Worm (Caenorhabditis elegans) whole organism, L2 larva: ENCODE measurements around the gene F18H3.4.

Experiments used
- C34F6.9 ChIP-seq: fragments of 150-350 bp; optimal IDR thresholded peaks from 2 replicates; lab custom pipeline; 2014; ENCODE audit warnings: missing biosample characterization, missing genetic modification characterization
- F13H6.1 ChIP-seq: sonication (generic microtip); optimal IDR thresholded peaks from 2 replicates; lab custom pipeline; 2016; ENCODE audit warnings: missing genetic modification characterization, missing compliant biosample characterization
- R02D3.7 ChIP-seq: fragments of 150-350 bp; optimal IDR thresholded peaks from 2 replicates; lab custom pipeline; 2014; ENCODE audit warnings: missing biosample characterization, missing genetic modification characterization
- Y55F3AM.14 ChIP-seq: fragments of 200-800 bp; sonication (Bioruptor generic); optimal IDR thresholded peaks from 2 replicates; lab custom pipeline; 2018; ENCODE audit warnings: mild to moderate bottlenecking, missing genetic modification characterization, missing compliant biosample characterization
- ZK546.5 ChIP-seq: sonication (generic microtip); optimal IDR thresholded peaks from 2 replicates; lab custom pipeline; 2017; ENCODE audit warnings: missing biosample characterization, missing genetic modification characterization
- alr-1 ChIP-seq: fragments of 150-350 bp; optimal IDR thresholded peaks from 2 replicates; lab custom pipeline; 2014; ENCODE audit warnings: missing biosample characterization, missing genetic modification characterization
- aly-2 ChIP-seq: fragments of 150-350 bp; optimal IDR thresholded peaks from 2 replicates; lab custom pipeline; 2014; ENCODE audit warnings: missing biosample characterization, missing genetic modification characterization
- ama-1 ChIP-seq: fragments of 150-350 bp; optimal IDR thresholded peaks from 2 replicates; lab custom pipeline; 2018; ENCODE audit warnings: inconsistent platforms
- ceh-82 ChIP-seq: fragments of 150-350 bp; optimal IDR thresholded peaks from 2 replicates; lab custom pipeline; 2014; ENCODE audit warnings: missing biosample characterization, missing genetic modification characterization
- crh-2 ChIP-seq: sonication (generic microtip); optimal IDR thresholded peaks from 2 replicates; lab custom pipeline; 2017; ENCODE audit warnings: missing biosample characterization, missing genetic modification characterization
- dmd-4 ChIP-seq: sonication (generic microtip); optimal IDR thresholded peaks from 2 replicates; lab custom pipeline; 2017; ENCODE audit warnings: missing biosample characterization, missing genetic modification characterization
- egl-27 ChIP-seq: sonication (generic microtip); optimal IDR thresholded peaks from 3 replicates; lab custom pipeline; 2017; ENCODE audit warnings: missing biosample characterization, missing genetic modification reagents, missing genetic modification characterization
- elt-1 ChIP-seq: fragments of 150-350 bp; optimal IDR thresholded peaks from 2 replicates; lab custom pipeline; 2014; ENCODE audit warnings: missing biosample characterization, missing genetic modification characterization
- lin-11 ChIP-seq: fragments of 150-350 bp; sonication (generic microtip); optimal IDR thresholded peaks from 2 replicates; lab custom pipeline; 2014; ENCODE audit warnings: missing biosample characterization, missing genetic modification characterization, inconsistent platforms, mixed read lengths
- lin-13 ChIP-seq: fragments of 150-350 bp; optimal IDR thresholded peaks from 2 replicates; lab custom pipeline; 2014; ENCODE audit warnings: missing biosample characterization, missing genetic modification reagents, missing genetic modification characterization
- lin-39 ChIP-seq: fragments of 150-350 bp; optimal IDR thresholded peaks from 2 replicates; lab custom pipeline; 2014; ENCODE audit warnings: missing biosample characterization, missing genetic modification reagents, missing genetic modification characterization
- lsy-2 ChIP-seq, 2 experiments: fragments of 150-350 bp in 1 of 2; sonication (generic microtip) in 1 of 2; optimal IDR thresholded peaks; 2 replicates each; lab custom pipeline; 2014 to 2017; ENCODE audit warnings: missing biosample characterization in 2 of 2, missing genetic modification characterization in 2 of 2
- mab-5 ChIP-seq: fragments of 150-350 bp; optimal IDR thresholded peaks from 2 replicates; lab custom pipeline; 2014; ENCODE audit warnings: missing biosample characterization, missing genetic modification characterization
- mbf-1 ChIP-seq: sonication (generic microtip); optimal IDR thresholded peaks from 2 replicates; lab custom pipeline; 2017; ENCODE audit warnings: missing biosample characterization, missing genetic modification characterization
- mdl-1 ChIP-seq, 2 experiments: fragments of 150-350 bp in 1 of 2; sonication (generic microtip) in 1 of 2; optimal IDR thresholded peaks; 2 replicates each; lab custom pipeline; 2017; ENCODE audit warnings: missing biosample characterization in 2 of 2, missing genetic modification characterization in 2 of 2
- nhr-10 ChIP-seq: sonication (generic microtip); optimal IDR thresholded peaks from 2 replicates; lab custom pipeline; 2017; ENCODE audit warnings: missing biosample characterization, missing genetic modification characterization
- nhr-11 ChIP-seq: fragments of 150-350 bp; optimal IDR thresholded peaks from 2 replicates; lab custom pipeline; 2014; ENCODE audit warnings: missing biosample characterization, missing genetic modification characterization
- nhr-12 ChIP-seq: fragments of 150-350 bp; optimal IDR thresholded peaks from 2 replicates; lab custom pipeline; 2014; ENCODE audit warnings: missing biosample characterization, missing genetic modification characterization
- nhr-129 ChIP-seq: fragments of 150-350 bp; optimal IDR thresholded peaks from 2 replicates; lab custom pipeline; 2014; ENCODE audit warnings: missing biosample characterization, missing genetic modification characterization
- nhr-21 ChIP-seq: fragments of 150-350 bp; optimal IDR thresholded peaks from 2 replicates; lab custom pipeline; 2014; ENCODE audit warnings: missing biosample characterization, missing genetic modification characterization
- nhr-23 ChIP-seq: fragments of 150-350 bp; optimal IDR thresholded peaks from 2 replicates; lab custom pipeline; 2014; ENCODE audit warnings: missing biosample characterization, missing genetic modification reagents, missing genetic modification characterization
- nhr-237 ChIP-seq: fragments of 150-350 bp; optimal IDR thresholded peaks from 2 replicates; lab custom pipeline; 2014; ENCODE audit warnings: missing biosample characterization, missing genetic modification characterization
- nhr-25 ChIP-seq: fragments of 150-350 bp; sonication (generic microtip); optimal IDR thresholded peaks from 3 replicates; lab custom pipeline; 2014; ENCODE audit warnings: missing biosample characterization, missing genetic modification characterization
- nhr-6 ChIP-seq: fragments of 150-350 bp; optimal IDR thresholded peaks from 2 replicates; lab custom pipeline; 2014; ENCODE audit warnings: missing biosample characterization, missing genetic modification characterization
- nhr-77 ChIP-seq: fragments of 150-350 bp; optimal IDR thresholded peaks from 2 replicates; lab custom pipeline; 2014; ENCODE audit warnings: missing biosample characterization, missing genetic modification characterization
- peb-1 ChIP-seq: fragments of 150-350 bp; optimal IDR thresholded peaks from 2 replicates; lab custom pipeline; 2014; ENCODE audit warnings: missing biosample characterization, missing genetic modification characterization
- sem-4 ChIP-seq: fragments of 150-350 bp; optimal IDR thresholded peaks from 2 replicates; lab custom pipeline; 2014; ENCODE audit warnings: missing biosample characterization, missing genetic modification reagents, missing genetic modification characterization
- skn-1 ChIP-seq: sonication (generic microtip); optimal IDR thresholded peaks from 2 replicates; lab custom pipeline; 2017; ENCODE audit warnings: missing biosample characterization, missing genetic modification characterization
- sma-3 ChIP-seq: sonication (generic microtip); optimal IDR thresholded peaks from 2 replicates; lab custom pipeline; 2016; ENCODE audit warnings: missing genetic modification reagents, missing genetic modification characterization, missing compliant biosample characterization
- sma-9 ChIP-seq, 2 experiments: fragments of 150-350 bp in 1 of 2; sonication (generic microtip) in 1 of 2; optimal IDR thresholded peaks; 2 replicates each; lab custom pipeline; 2014 to 2016; ENCODE audit warnings: missing genetic modification characterization in 2 of 2, mild to moderate bottlenecking in 1 of 2, missing biosample characterization in 1 of 2, missing compliant biosample characterization in 1 of 2, missing genetic modification reagents in 1 of 2, moderate library complexity in 1 of 2
- snpc-4 ChIP-seq: fragments of 150-350 bp; optimal IDR thresholded peaks from 2 replicates; lab custom pipeline; 2014; ENCODE audit warnings: missing biosample characterization, missing genetic modification characterization
- unc-39 ChIP-seq: fragments of 150-350 bp; optimal IDR thresholded peaks from 2 replicates; lab custom pipeline; 2014; ENCODE audit warnings: missing biosample characterization, missing genetic modification characterization
- unc-55 ChIP-seq: fragments of 150-350 bp; sonication (generic microtip); optimal IDR thresholded peaks from 3 replicates; lab custom pipeline; 2014; ENCODE audit warnings: missing biosample characterization, missing genetic modification reagents, missing genetic modification characterization
- unc-62 ChIP-seq: fragments of 150-350 bp; optimal IDR thresholded peaks from 2 replicates; lab custom pipeline; 2014; ENCODE audit warnings: missing biosample characterization, missing genetic modification reagents, missing genetic modification characterization
- zag-1 ChIP-seq: fragments of 150-350 bp; optimal IDR thresholded peaks from 2 replicates; lab custom pipeline; 2014; ENCODE audit warnings: missing biosample characterization, missing genetic modification characterization
- ztf-1 ChIP-seq: fragments of 200-800 bp; sonication (Bioruptor generic); conservative IDR thresholded peaks from 2 replicates; pipeline ENCODE4 v1.3.6; 2022; ENCODE audit warnings: missing genetic modification characterization, missing compliant biosample characterization
- ztf-11 ChIP-seq: sonication (generic microtip); optimal IDR thresholded peaks from 2 replicates; lab custom pipeline; 2017; ENCODE audit warnings: missing biosample characterization, missing genetic modification characterization
- ztf-4 ChIP-seq: fragments of 150-350 bp; optimal IDR thresholded peaks from 2 replicates; lab custom pipeline; 2014; ENCODE audit warnings: missing biosample characterization, missing genetic modification characterization

F18H3.4 gene

DNA sequence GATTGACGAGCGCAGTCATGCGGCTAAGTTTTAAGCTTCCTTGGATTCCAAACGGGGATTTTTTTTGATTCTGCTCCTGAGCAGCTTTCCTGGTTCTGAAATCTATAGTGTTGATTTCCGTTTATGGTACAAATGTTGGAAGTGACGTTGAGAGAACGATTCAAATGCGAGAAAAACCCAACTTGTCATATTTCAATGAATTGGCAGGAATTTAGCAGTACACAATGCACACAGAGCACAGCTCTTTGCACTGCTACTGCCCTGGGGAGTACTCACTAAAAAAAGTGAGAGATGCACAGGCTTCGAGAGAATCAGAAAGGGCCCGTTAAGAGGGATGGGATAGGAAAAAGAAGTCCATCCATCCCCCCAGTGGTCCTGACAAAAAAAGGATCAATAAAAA lies 28.3 kb upstream of the F18H3.4 start, which contains the start of gene sad-1:
TSS of gene sad-1 (minus strand) at position 101 of the 400 bp plus-strand sequence.
- TF ChIP-seq lin-39 (no peak), C34F6.9 (tag; lab: Kevin White, UChicago) (peak; percentile 26)

DNA sequence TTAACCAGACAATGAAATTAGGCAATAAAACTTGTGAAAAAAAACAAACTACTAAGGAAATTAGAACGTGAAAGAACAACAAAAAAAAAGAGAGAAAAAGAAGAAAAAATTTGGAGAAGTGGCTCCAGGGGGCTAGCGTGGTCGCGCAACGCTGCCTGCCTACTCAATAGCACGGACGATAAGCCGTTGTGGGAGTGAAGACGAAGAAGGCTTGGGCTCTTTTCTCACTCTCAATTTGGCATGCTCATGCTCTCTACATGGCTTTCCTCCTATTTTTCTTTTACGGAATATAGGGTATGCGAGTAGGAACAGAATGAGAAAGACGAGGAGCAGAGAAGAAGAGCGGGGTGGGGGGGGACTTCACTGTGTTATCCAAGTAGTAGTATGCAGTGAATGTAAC lies 26.6 kb upstream of the F18H3.4 start:
- no peak for TF ChIP-seq nhr-237
- TF ChIP-seq mbf-1 = no peak
- TF ChIP-seq ztf-11 = no peak
- TF ChIP-seq ztf-1 (GFP tag; lab: Robert Waterston, UW) = no peak
- TF ChIP-seq aly-2 (tag; lab: Kevin White, UChicago) = no peak
- no peak for TF ChIP-seq elt-1 (tag; lab: Kevin White, UChicago)
- TF ChIP-seq skn-1 (tag; lab: Kevin White, UChicago) = no peak
- TF ChIP-seq dmd-4 = no peak
- TF ChIP-seq ama-1 (lab: Kevin White, UChicago) = no peak
- no peak for TF ChIP-seq snpc-4 (tag; lab: Kevin White, UChicago)
- TF ChIP-seq R02D3.7 = no peak
- no peak for TF ChIP-seq nhr-10 (tag; lab: Kevin White, UChicago)
- TF ChIP-seq ceh-82 (tag; lab: Kevin White, UChicago) = no peak
- peak; percentile 15 for TF ChIP-seq crh-2
- no peak for TF ChIP-seq unc-62 (GFP tag; lab: Kevin White, UChicago)
- TF ChIP-seq peb-1 (tag; lab: Kevin White, UChicago) = no peak
- no peak for TF ChIP-seq nhr-25 (tag; lab: Kevin White, UChicago)
- peak; percentile 39 for TF ChIP-seq lin-13 (GFP tag; lab: Kevin White, UChicago)
- TF ChIP-seq nhr-77 (tag; lab: Kevin White, UChicago) = no peak
- peak; percentile 76 for TF ChIP-seq sem-4 (tag; lab: Kevin White, UChicago)
- no peak for TF ChIP-seq nhr-6
- peak; percentile 71 for TF ChIP-seq zag-1 (tag; lab: Kevin White, UChicago)
- TF ChIP-seq lin-39 = no peak
- TF ChIP-seq mdl-1 (tag; optimal IDR thresholded peaks at IDR 0.05; lab: Kevin White, UChicago) = peak; percentile 6 to 35
- peak; percentile 78 for TF ChIP-seq C34F6.9 (tag; lab: Kevin White, UChicago)
- TF ChIP-seq nhr-129 (tag; lab: Kevin White, UChicago) = peak; percentile 53
- no peak for TF ChIP-seq nhr-21 (tag; lab: Kevin White, UChicago)
- no peak for TF ChIP-seq nhr-23 (tag; lab: Kevin White, UChicago)
- TF ChIP-seq mab-5 (tag; lab: Kevin White, UChicago) = peak; percentile 4
- peak in 1 of 2 experiments; percentile 46 for TF ChIP-seq lsy-2 (tag; optimal IDR thresholded peaks at IDR 0.05; lab: Kevin White, UChicago)
- peak; percentile 70 for TF ChIP-seq unc-55 (GFP tag; lab: Kevin White, UChicago)
- TF ChIP-seq ztf-4 (tag; lab: Kevin White, UChicago) = no peak
- no peak for TF ChIP-seq nhr-12 (tag; lab: Kevin White, UChicago)
- TF ChIP-seq egl-27 (tag; lab: Kevin White, UChicago) = peak; percentile 21
- no peak for TF ChIP-seq sma-3
- TF ChIP-seq alr-1 (tag; lab: Kevin White, UChicago) = no peak
- peak; percentile 49 for TF ChIP-seq sma-9 (GFP tag; optimal IDR thresholded peaks at IDR 0.05; lab: Kevin White, UChicago)
- no peak for TF ChIP-seq sma-9 (tag; optimal IDR thresholded peaks at IDR 0.05; lab: Kevin White, UChicago)
- TF ChIP-seq F13H6.1 (tag; lab: Kevin White, UChicago) = peak; percentile 45
- TF ChIP-seq nhr-11 (tag; lab: Kevin White, UChicago) = no peak
- peak; percentile 49 for TF ChIP-seq lin-11
- TF ChIP-seq unc-39 (tag; lab: Kevin White, UChicago) = no peak

DNA sequence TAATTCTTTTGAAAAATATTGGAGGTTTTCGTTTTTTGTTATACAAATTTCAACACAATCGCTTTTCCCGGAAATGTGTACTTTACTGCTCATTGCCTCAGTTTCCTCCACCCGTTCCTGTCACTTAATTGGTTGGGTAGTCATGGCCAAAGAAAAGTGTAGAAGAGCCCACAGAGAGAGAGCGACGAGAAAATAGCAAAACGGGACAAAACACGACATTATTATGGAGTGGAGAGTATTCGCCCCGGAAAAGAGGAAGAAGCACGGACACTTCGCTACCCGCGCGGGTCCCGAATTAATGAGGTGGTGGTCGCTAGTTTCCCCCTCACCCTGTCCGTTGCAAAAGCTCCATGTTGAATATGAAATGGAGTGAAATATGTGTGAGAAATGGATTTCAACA lies 25.0 kb upstream of the F18H3.4 start:
- no peak for TF ChIP-seq mab-5 (tag; lab: Kevin White, UChicago)
- no peak for TF ChIP-seq ama-1 (lab: Kevin White, UChicago)
- no peak for TF ChIP-seq snpc-4 (tag; lab: Kevin White, UChicago)
- no peak for TF ChIP-seq elt-1 (tag; lab: Kevin White, UChicago)
- no peak for TF ChIP-seq ZK546.5 (tag; lab: Kevin White, UChicago)
- TF ChIP-seq Y55F3AM.14 (GFP tag; lab: Kevin White, UChicago) = no peak
- no peak for TF ChIP-seq unc-62 (GFP tag; lab: Kevin White, UChicago)
- no peak for TF ChIP-seq ztf-1 (GFP tag; lab: Robert Waterston, UW)
